Worm (Caenorhabditis elegans) whole organism, L4 larva: ENCODE data around the gene hlh-12.

Source experiments
- ctbp-1 ChIP-seq: fragments of 200-800 bp; sonication (Bioruptor generic); IDR thresholded peaks from 2 replicates; pipeline ENCODE4 v1.3.6; 2022; ENCODE audit warnings: missing genetic modification reagents, missing genetic modification characterization, missing compliant biosample characterization
- fos-1 ChIP-seq: fragments of 150-350 bp; optimal IDR thresholded peaks from 2 replicates; lab custom pipeline; 2014; ENCODE audit warnings: missing biosample characterization, missing genetic modification characterization
- rbr-2 ChIP-seq: sonication (generic microtip); optimal IDR thresholded peaks from 2 replicates; lab custom pipeline; 2016; ENCODE audit warnings: missing genotype, missing genetic modification characterization, missing compliant biosample characterization

ce11 chrIV:8451709-8452248 is 27.5 kb downstream of the hlh-12 start, which contains the start of gene eppl-1:
- TF ChIP-seq rbr-2 (tag; lab: Kevin White, UChicago) (no peak), ctbp-1 (GFP tag; lab: Robert Waterston, UW) (no peak), fos-1 (no peak)
